Worm (Caenorhabditis elegans) whole organism, L3 larva: Measurements from ENCODE around the gene ZK418.11.

Experiments used
- R02D3.7 ChIP-seq: fragments of 150-350 bp; optimal IDR thresholded peaks from 2 replicates; lab custom pipeline; 2014; ENCODE audit warnings: missing biosample characterization, missing genetic modification characterization
- ZK546.5 ChIP-seq: sonication (generic microtip); optimal IDR thresholded peaks from 2 replicates; lab custom pipeline; 2017; ENCODE audit warnings: missing biosample characterization, missing genetic modification characterization
- aly-2 ChIP-seq: fragments of 150-350 bp; optimal IDR thresholded peaks from 2 replicates; lab custom pipeline; 2014; ENCODE audit warnings: missing biosample characterization, missing genetic modification characterization
- ama-1 ChIP-seq: fragments of 150-350 bp; optimal IDR thresholded peaks from 2 replicates; lab custom pipeline; 2018
- ceh-28 ChIP-seq: fragments of 150-350 bp; optimal IDR thresholded peaks from 2 replicates; lab custom pipeline; 2014; ENCODE audit warnings: missing biosample characterization, missing genetic modification reagents, missing genetic modification characterization
- elt-2 ChIP-seq: sonication (generic microtip); optimal IDR thresholded peaks from 2 replicates; lab custom pipeline; 2016; ENCODE audit warnings: missing genetic modification reagents, mild to moderate bottlenecking, missing genetic modification characterization, missing compliant biosample characterization
- eor-1 ChIP-seq, 2 experiments: fragments of 150-350 bp; optimal IDR thresholded peaks; 2 replicates each; lab custom pipeline; 2014 to 2018; ENCODE audit warnings: missing biosample characterization in 2 of 2, missing genetic modification characterization in 2 of 2
- fkh-10 ChIP-seq: sonication (generic microtip); optimal IDR thresholded peaks from 2 replicates; lab custom pipeline; 2017; ENCODE audit warnings: missing biosample characterization, missing genetic modification reagents, missing genetic modification characterization
- fkh-2 ChIP-seq: fragments of 150-350 bp; optimal IDR thresholded peaks from 2 replicates; lab custom pipeline; 2014; ENCODE audit warnings: missing biosample characterization, missing genetic modification reagents, missing genetic modification characterization
- fos-1 ChIP-seq: fragments of 150-350 bp; optimal IDR thresholded peaks from 2 replicates; lab custom pipeline; 2014; ENCODE audit warnings: missing biosample characterization, missing genetic modification characterization
- lin-15B ChIP-seq: fragments of 150-350 bp; optimal IDR thresholded peaks from 2 replicates; lab custom pipeline; 2014; ENCODE audit warnings: missing biosample characterization, missing genetic modification characterization
- mdl-1 ChIP-seq: fragments of 150-350 bp; optimal IDR thresholded peaks from 2 replicates; lab custom pipeline; 2014; ENCODE audit warnings: missing biosample characterization, missing genetic modification characterization
- mml-1 ChIP-seq: fragments of 150-350 bp; sonication (generic microtip); optimal IDR thresholded peaks from 3 replicates; lab custom pipeline; 2014; ENCODE audit warnings: missing biosample characterization, missing genetic modification characterization
- nfya-1 ChIP-seq: sonication (generic microtip); optimal IDR thresholded peaks from 2 replicates; lab custom pipeline; 2017; ENCODE audit warnings: missing genetic modification characterization, mild to moderate bottlenecking, missing compliant biosample characterization, antibody characterized with exemption, moderate library complexity; ENCODE audit not compliant: insufficient read depth
- nhr-12 ChIP-seq: fragments of 150-350 bp; optimal IDR thresholded peaks from 2 replicates; lab custom pipeline; 2014; ENCODE audit warnings: missing biosample characterization, missing genetic modification characterization
- nhr-25 ChIP-seq: sonication (generic microtip); optimal IDR thresholded peaks from 2 replicates; lab custom pipeline; 2017; ENCODE audit warnings: missing biosample characterization, missing genetic modification characterization
- nhr-28 ChIP-seq: fragments of 150-350 bp; optimal IDR thresholded peaks from 2 replicates; lab custom pipeline; 2014; ENCODE audit warnings: missing biosample characterization, missing genetic modification characterization
- nhr-43 ChIP-seq: sonication (generic microtip); optimal IDR thresholded peaks from 2 replicates; lab custom pipeline; 2016; ENCODE audit warnings: mild to moderate bottlenecking, missing genetic modification characterization, missing compliant biosample characterization; ENCODE audit not compliant: poor library complexity, severe bottlenecking
- nhr-67 ChIP-seq: fragments of 150-350 bp; optimal IDR thresholded peaks from 2 replicates; lab custom pipeline; 2014; ENCODE audit warnings: missing biosample characterization, missing genetic modification characterization
- nhr-77 ChIP-seq: fragments of 150-350 bp; optimal IDR thresholded peaks from 2 replicates; lab custom pipeline; 2014; ENCODE audit warnings: missing biosample characterization, missing genetic modification characterization
- pqm-1 ChIP-seq: fragments of 150-350 bp; optimal IDR thresholded peaks from 2 replicates; lab custom pipeline; 2017; ENCODE audit warnings: missing biosample characterization, missing genetic modification characterization, inconsistent platforms
- snpc-4 ChIP-seq: fragments of 150-350 bp; optimal IDR thresholded peaks from 2 replicates; lab custom pipeline; 2014; ENCODE audit warnings: missing biosample characterization, missing genetic modification characterization
- unc-39 ChIP-seq: sonication (generic microtip); optimal IDR thresholded peaks from 4 replicates; lab custom pipeline; 2017; ENCODE audit warnings: missing biosample characterization, missing genetic modification characterization
- zag-1 ChIP-seq: fragments of 150-350 bp; optimal IDR thresholded peaks from 2 replicates; lab custom pipeline; 2014; ENCODE audit warnings: missing biosample characterization, missing genetic modification characterization
- ztf-11 ChIP-seq: fragments of 150-350 bp; optimal IDR thresholded peaks from 2 replicates; lab custom pipeline; 2014; ENCODE audit warnings: missing biosample characterization, missing genetic modification characterization
- ztf-4 ChIP-seq: fragments of 150-350 bp; optimal IDR thresholded peaks from 2 replicates; lab custom pipeline; 2014; ENCODE audit warnings: missing biosample characterization, missing genetic modification characterization

The ZK418.11 gene

ce11 chrIII:7142172-7142601, 42.1 kb downstream of the ZK418.11 start:
- TF ChIP-seq lin-15B (no peak), eor-1 (tag; optimal IDR thresholded peaks at IDR 0.05; lab: Kevin White, UChicago) (no peak), elt-2 (tag; lab: Kevin White, UChicago) (peak; percentile 26), mdl-1 (tag; lab: Kevin White, UChicago) (no peak), pqm-1 (tag; lab: Kevin White, UChicago) (peak; percentile 45), snpc-4 (tag; lab: Kevin White, UChicago) (peak; percentile 97), nfya-1 (tag; lab: Kevin White, UChicago) (peak; percentile 43), nhr-25 (tag; lab: Kevin White, UChicago) (peak; percentile 11), ama-1 (lab: Kevin White, UChicago) (peak; percentile 76), nhr-12 (tag; lab: Kevin White, UChicago) (no peak), ztf-11 (tag; lab: Kevin White, UChicago) (no peak)

ce11 chrIII:7144749-7145148, 44.7 kb downstream of the ZK418.11 start, which contains the start of gene glr-2:
Gene glr-2 (minus strand): TSS chrIII:7144959.
- no peak for TF ChIP-seq fkh-2 (tag; lab: Kevin White, UChicago)

ce11 chrIII:7146341-7146740, 46.3 kb downstream of the ZK418.11 start:
- no peak for TF ChIP-seq aly-2 (tag; lab: Kevin White, UChicago)
- TF ChIP-seq ceh-28 (tag; lab: Kevin White, UChicago), result no peak
- no peak for TF ChIP-seq unc-39
- no peak for TF ChIP-seq fkh-2 (tag; lab: Kevin White, UChicago)
- TF ChIP-seq elt-2 (tag; lab: Kevin White, UChicago), result no peak
- TF ChIP-seq fos-1 (tag; lab: Kevin White, UChicago), result no peak
- no peak for TF ChIP-seq eor-1 (tag; optimal IDR thresholded peaks at IDR 0.05; lab: Kevin White, UChicago)
- TF ChIP-seq nhr-77 (tag; lab: Kevin White, UChicago), result no peak
- TF ChIP-seq fkh-10 (GFP tag; lab: Kevin White, UChicago), result no peak

ce11 chrIII:7148191-7148590, 48.1 kb downstream of the ZK418.11 start:
- no peak for TF ChIP-seq nhr-67 (tag; lab: Kevin White, UChicago)
- no peak for TF ChIP-seq nhr-28 (tag; lab: Kevin White, UChicago)
- TF ChIP-seq zag-1, result no peak
- no peak for TF ChIP-seq mml-1 (tag; lab: Kevin White, UChicago)
- TF ChIP-seq nhr-25 (tag; lab: Kevin White, UChicago), result no peak
- TF ChIP-seq R02D3.7, result no peak
- TF ChIP-seq unc-39, result no peak
- TF ChIP-seq, all 47 proteins: peak for 0

ce11 chrIII:7150162-7150561, 50.1 kb downstream of the ZK418.11 start:
- TF ChIP-seq pqm-1 (tag; lab: Kevin White, UChicago) (no peak), ztf-4 (tag; lab: Kevin White, UChicago) (no peak), nhr-43 (no peak), ZK546.5 (tag; lab: Kevin White, UChicago) (no peak), nhr-28 (tag; lab: Kevin White, UChicago) (no peak), mdl-1 (tag; lab: Kevin White, UChicago) (no peak), fkh-10 (GFP tag; lab: Kevin White, UChicago) (no peak), ztf-11 (tag; lab: Kevin White, UChicago) (no peak)
- TF ChIP-seq, all 47 proteins: peak for 0
